Fruit fly (Drosophila melanogaster) Kc167 (cell line): ENCODE data around the gene Sb.

Experiments
- Myc ChIP-seq: fragments of >200 bp; optimal IDR thresholded peaks from 2 replicates; lab custom pipeline; 2017; ENCODE audit warnings: missing external identifiers
- Sin3A ChIP-seq: fragments of >200 bp; optimal IDR thresholded peaks from 2 replicates; lab custom pipeline; 2018; ENCODE audit warnings: missing external identifiers
- h ChIP-seq: fragments of >200 bp; optimal IDR thresholded peaks from 3 replicates; lab custom pipeline; 2018; ENCODE audit warnings: missing external identifiers
- insv ChIP-seq: fragments of >200 bp; optimal IDR thresholded peaks from 3 replicates; lab custom pipeline; 2018; ENCODE audit warnings: missing external identifiers
- psq ChIP-seq: fragments of >200 bp; optimal IDR thresholded peaks from 2 replicates; lab custom pipeline; 2017; ENCODE audit warnings: missing external identifiers
- ttk ChIP-seq: sonication (Bioruptor generic); optimal IDR thresholded peaks from 2 replicates; lab custom pipeline; 2017; ENCODE audit warnings: missing external identifiers

Sb gene

dm6 chr3R:16135616-16136015 lies 19.7 kb downstream of the Sb start:
- no peak for TF ChIP-seq insv (lab: Kevin White, UChicago)
- TF ChIP-seq Myc = no peak
- TF ChIP-seq h (lab: Kevin White, UChicago) = no peak
- TF ChIP-seq psq = no peak
- no peak for TF ChIP-seq Sin3A (lab: Kevin White, UChicago)
- no peak for TF ChIP-seq ttk (lab: Kevin White, UChicago)

dm6 chr3R:16146632-16147453 lies 30.9 kb downstream of the Sb start, which contains the start of the genes Mic26-27 and CG5916:
Gene Mic26-27, minus strand, starts transcription at chr3R:16146855.
Gene CG5916, plus strand, starts transcription at chr3R:16147029.
- no peak for TF ChIP-seq ttk (lab: Kevin White, UChicago)
- no peak for TF ChIP-seq insv (lab: Kevin White, UChicago)
- no peak for TF ChIP-seq h (lab: Kevin White, UChicago)
- no peak for TF ChIP-seq Myc
- no peak for TF ChIP-seq Sin3A (lab: Kevin White, UChicago)
- TF ChIP-seq psq = no peak

- TF ChIP-seq Sin3A (lab: Kevin White, UChicago) = no peak
- TF ChIP-seq h (lab: Kevin White, UChicago) = no peak
- TF ChIP-seq insv (lab: Kevin White, UChicago) = no peak
- no peak for TF ChIP-seq ttk (lab: Kevin White, UChicago)
- no peak for TF ChIP-seq Myc
- TF ChIP-seq psq = no peak
Observed at dm6 chr3R:16148712-16149111, 32.8 kb downstream of the Sb start.

DNA sequence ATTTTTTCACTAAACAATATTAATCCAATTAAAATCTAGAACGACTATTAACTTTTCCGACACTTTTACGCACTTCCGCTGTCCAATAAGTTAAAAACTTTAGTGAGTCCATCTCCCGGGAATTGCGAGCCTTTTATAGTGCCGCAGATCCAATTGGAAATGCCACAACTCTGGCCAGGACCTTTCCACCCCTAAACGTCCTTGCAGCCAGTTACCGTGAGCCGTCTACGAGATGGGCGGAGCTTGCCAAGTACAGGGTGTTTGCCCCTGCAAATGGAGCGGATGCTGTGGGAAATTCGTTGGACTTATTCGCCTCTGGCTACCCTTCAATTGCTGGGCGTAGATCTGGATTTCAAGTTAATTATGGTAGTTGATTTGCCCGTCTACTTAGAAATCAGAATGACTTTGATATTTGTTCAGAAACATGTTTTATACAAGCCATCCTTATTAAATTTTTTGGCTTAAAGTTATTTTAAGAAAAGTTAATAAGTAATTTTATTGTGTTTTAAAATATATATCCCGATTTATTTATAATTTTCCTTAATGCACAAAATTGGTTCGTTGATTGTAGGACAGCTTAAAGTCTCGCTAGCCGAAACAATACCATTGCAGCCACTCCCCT lies 35.4 kb downstream of the Sb start, which contains the start of gene Fer2:
Fer2 (minus strand) TSS at position 74 of the 622 bp plus-strand sequence.
- TF ChIP-seq h (lab: Kevin White, UChicago) = no peak
- TF ChIP-seq Sin3A (lab: Kevin White, UChicago) = no peak
- TF ChIP-seq insv (lab: Kevin White, UChicago) = no peak
- TF ChIP-seq psq = no peak
- no peak for TF ChIP-seq ttk (lab: Kevin White, UChicago)
- TF ChIP-seq Myc = no peak

- TF ChIP-seq Myc = no peak
- TF ChIP-seq ttk (lab: Kevin White, UChicago) = no peak
- TF ChIP-seq h (lab: Kevin White, UChicago) = no peak
- TF ChIP-seq insv (lab: Kevin White, UChicago) = no peak
- no peak for TF ChIP-seq Sin3A (lab: Kevin White, UChicago)
- TF ChIP-seq psq = no peak
Observed at dm6 chr3R:16152369-16152768, 36.4 kb downstream of the Sb start.

- TF ChIP-seq insv (lab: Kevin White, UChicago) (no peak), ttk (lab: Kevin White, UChicago) (no peak), Myc (no peak), h (lab: Kevin White, UChicago) (no peak), psq (no peak), Sin3A (lab: Kevin White, UChicago) (no peak)
Observed at dm6 chr3R:16153356-16153905, 37.5 kb downstream of the Sb start.

dm6 chr3R:16154263-16154662 lies 38.3 kb downstream of the Sb start:
- no peak for TF ChIP-seq psq
- no peak for TF ChIP-seq Sin3A (lab: Kevin White, UChicago)
- no peak for TF ChIP-seq ttk (lab: Kevin White, UChicago)
- TF ChIP-seq insv (lab: Kevin White, UChicago) = no peak
- no peak for TF ChIP-seq Myc
- TF ChIP-seq h (lab: Kevin White, UChicago) = no peak

- no peak for TF ChIP-seq insv (lab: Kevin White, UChicago)
- TF ChIP-seq Myc = no peak
- no peak for TF ChIP-seq ttk (lab: Kevin White, UChicago)
- TF ChIP-seq psq = no peak
- TF ChIP-seq h (lab: Kevin White, UChicago) = no peak
- no peak for TF ChIP-seq Sin3A (lab: Kevin White, UChicago)
Observed at dm6 chr3R:16154682-16155081, 38.7 kb downstream of the Sb start, which contains the start of gene CG6006. Gene CG6006, plus strand, starts transcription at chr3R:16154982.

- no peak for TF ChIP-seq Sin3A (lab: Kevin White, UChicago)
- TF ChIP-seq psq = no peak
- no peak for TF ChIP-seq insv (lab: Kevin White, UChicago)
- no peak for TF ChIP-seq Myc
- TF ChIP-seq ttk (lab: Kevin White, UChicago) = no peak
- no peak for TF ChIP-seq h (lab: Kevin White, UChicago)
Observed at dm6 chr3R:16156032-16156431, 40.1 kb downstream of the Sb start.

- TF ChIP-seq insv (lab: Kevin White, UChicago) (no peak), h (lab: Kevin White, UChicago) (no peak), ttk (lab: Kevin White, UChicago) (no peak), psq (no peak), Myc (no peak), Sin3A (lab: Kevin White, UChicago) (no peak)
Observed at dm6 chr3R:16157564-16158242, 41.7 kb downstream of the Sb start.

DNA sequence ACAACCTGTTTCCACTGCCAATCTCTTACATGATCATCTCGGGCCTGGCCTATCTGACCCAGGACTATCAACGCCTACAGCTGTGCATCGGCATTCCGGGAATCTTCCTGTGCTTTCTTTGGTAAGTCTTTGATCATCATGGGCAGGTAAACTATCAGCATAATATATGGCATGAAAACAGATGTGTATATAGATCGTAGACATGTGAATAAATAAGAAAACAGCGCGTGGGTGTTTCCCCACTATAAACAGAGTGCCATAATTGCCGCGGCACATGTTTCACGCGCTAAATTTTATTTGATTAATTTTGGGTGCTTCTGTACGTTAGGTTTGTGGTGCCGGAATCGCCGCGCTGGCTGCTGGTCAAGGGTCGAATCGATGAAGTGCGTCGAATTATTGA lies 52.1 kb downstream of the Sb start:
- TF ChIP-seq insv (lab: Kevin White, UChicago) = no peak
- TF ChIP-seq ttk (lab: Kevin White, UChicago) = no peak
- no peak for TF ChIP-seq Sin3A (lab: Kevin White, UChicago)
- no peak for TF ChIP-seq psq
- TF ChIP-seq h (lab: Kevin White, UChicago) = no peak
- TF ChIP-seq Myc = no peak
